Fruit fly (Drosophila melanogaster) whole organism, embryonic: ENCODE measurements around the gene Or67a.
A peak's percentile ranks its signal among the peaks of the same experiment; 100 is the strongest.

Experiments used
- Bdp1 ChIP-seq: fragments of 200-800 bp; sonication (Bioruptor generic); optimal IDR thresholded peaks from 3 replicates; lab custom pipeline; 2016; ENCODE audit warnings: missing biosample characterization, missing genetic modification characterization
- Blimp-1 ChIP-seq: fragments of 200-800 bp; sonication (Bioruptor generic); optimal IDR thresholded peaks from 3 replicates; lab custom pipeline; 2018; ENCODE audit warnings: missing biosample characterization, missing genetic modification characterization, mild to moderate bottlenecking, moderate library complexity, missing genetic modification reagents
- CG13287 ChIP-seq: fragments of 200-800 bp; sonication (Bioruptor generic); IDR thresholded peaks from 2 replicates; pipeline ENCODE4 v1.3.6; 2022; ENCODE audit warnings: missing biosample characterization, missing genetic modification characterization; ENCODE audit not compliant: partially characterized antibody
- CG14965 ChIP-seq: fragments of 200-800 bp; sonication (Bioruptor generic); optimal IDR thresholded peaks from 2 replicates; lab custom pipeline; 2016; ENCODE audit warnings: missing biosample characterization, missing genetic modification characterization, borderline replicate concordance
- CG1602 ChIP-seq: fragments of 200-800 bp; sonication (Bioruptor generic); optimal IDR thresholded peaks from 3 replicates; lab custom pipeline; 2016; ENCODE audit warnings: missing biosample characterization, missing genetic modification characterization
- CG17359 ChIP-seq: fragments of 200-800 bp; sonication (Bioruptor generic); optimal IDR thresholded peaks from 3 replicates; lab custom pipeline; 2018; ENCODE audit warnings: missing biosample characterization, mild to moderate bottlenecking, missing genetic modification characterization, moderate library complexity
- CG17385 ChIP-seq: fragments of 200-800 bp; sonication (Bioruptor generic); optimal IDR thresholded peaks from 3 replicates; lab custom pipeline; 2018; ENCODE audit warnings: missing biosample characterization, mild to moderate bottlenecking, missing genetic modification characterization
- CG1792 ChIP-seq: fragments of 200-800 bp; sonication (Bioruptor generic); optimal IDR thresholded peaks from 2 replicates; lab custom pipeline; 2016; ENCODE audit warnings: missing biosample characterization, missing genetic modification characterization
- CG2712 ChIP-seq: fragments of 200-800 bp; optimal IDR thresholded peaks from 3 replicates; lab custom pipeline; 2019; ENCODE audit warnings: missing biosample characterization, mild to moderate bottlenecking, missing genetic modification characterization, moderate library complexity
- CG2875 ChIP-seq: fragments of 200-800 bp; sonication (Bioruptor generic); optimal IDR thresholded peaks from 2 replicates; lab custom pipeline; 2017; ENCODE audit warnings: missing biosample characterization, mild to moderate bottlenecking, missing genetic modification characterization, missing genetic modification reagents
- CG32532 ChIP-seq: fragments of 200-800 bp; sonication (Bioruptor generic); IDR thresholded peaks from 2 replicates; pipeline ENCODE4 v1.3.6; 2022; ENCODE audit warnings: missing biosample characterization, missing genetic modification characterization
- CG32772 ChIP-seq: fragments of 200-800 bp; sonication (Bioruptor generic); IDR thresholded peaks from 2 replicates; pipeline ENCODE4 v1.3.6; 2022; ENCODE audit warnings: missing biosample characterization, missing genetic modification characterization
- CG3281 ChIP-seq: fragments of 200-800 bp; sonication (Bioruptor generic); optimal IDR thresholded peaks from 3 replicates; lab custom pipeline; 2017; ENCODE audit warnings: missing biosample characterization, mild to moderate bottlenecking, missing genetic modification characterization
- CG3407 ChIP-seq: fragments of 200-800 bp; sonication (Bioruptor generic); optimal IDR thresholded peaks from 2 replicates; lab custom pipeline; 2018; ENCODE audit warnings: missing biosample characterization, mild to moderate bottlenecking, missing genetic modification characterization
- CG34224 ChIP-seq: fragments of 200-800 bp; sonication (Bioruptor generic); IDR thresholded peaks from 3 replicates; pipeline ENCODE4 v1.3.6; 2022; ENCODE audit warnings: missing biosample characterization, missing genetic modification characterization; ENCODE audit not compliant: partially characterized antibody
- CG4424 ChIP-seq: fragments of 200-800 bp; sonication (Bioruptor generic); optimal IDR thresholded peaks from 3 replicates; lab custom pipeline; 2016; ENCODE audit warnings: missing biosample characterization, missing genetic modification characterization
- CG5245 ChIP-seq: fragments of 200-800 bp; sonication (Bioruptor generic); optimal IDR thresholded peaks from 3 replicates; lab custom pipeline; 2016; ENCODE audit warnings: missing biosample characterization, missing genetic modification characterization
- CG7928 ChIP-seq: fragments of 200-800 bp; sonication (Bioruptor generic); optimal IDR thresholded peaks from 2 replicates; lab custom pipeline; 2017; ENCODE audit warnings: missing biosample characterization, mild to moderate bottlenecking, missing genetic modification characterization
- CG8089 ChIP-seq: fragments of 200-800 bp; sonication (Bioruptor generic); optimal IDR thresholded peaks from 3 replicates; lab custom pipeline; 2016; ENCODE audit warnings: missing biosample characterization, missing genetic modification characterization
- CG9609 ChIP-seq: fragments of 200-800 bp; sonication (Bioruptor generic); optimal IDR thresholded peaks from 3 replicates; lab custom pipeline; 2016; ENCODE audit warnings: missing biosample characterization, missing genetic modification characterization
- CG9727 ChIP-seq: fragments of 200-800 bp; sonication (Bioruptor generic); optimal IDR thresholded peaks from 3 replicates; lab custom pipeline; 2017; ENCODE audit warnings: missing biosample characterization, mild to moderate bottlenecking, missing genetic modification characterization
- D19A ChIP-seq: fragments of 200-800 bp; optimal IDR thresholded peaks from 3 replicates; lab custom pipeline; 2019; ENCODE audit warnings: missing biosample characterization, mild to moderate bottlenecking, missing genetic modification characterization, moderate library complexity
- Dbx ChIP-seq: fragments of 200-800 bp; sonication (Bioruptor generic); IDR thresholded peaks from 3 replicates; pipeline ENCODE4 v1.3.6; 2022; ENCODE audit warnings: missing biosample characterization, missing genetic modification characterization
- Ets65A ChIP-seq: fragments of 200-800 bp; sonication (Bioruptor generic); peaks from one replicate; lab custom pipeline; 2016; ENCODE audit warnings: missing biosample characterization, missing genetic modification characterization
- Fer3 ChIP-seq: fragments of 200-800 bp; sonication (Bioruptor generic); optimal IDR thresholded peaks from 2 replicates; lab custom pipeline; 2018; ENCODE audit warnings: missing biosample characterization, mild to moderate bottlenecking, missing genetic modification characterization, moderate library complexity
- Gug ChIP-seq: fragments of 200-800 bp; sonication (Bioruptor generic); IDR thresholded peaks from 4 replicates; pipeline ENCODE4 v1.3.6; 2022; ENCODE audit warnings: missing biosample characterization, missing genetic modification characterization
- HLH3B ChIP-seq: fragments of 200-800 bp; sonication (Bioruptor generic); IDR thresholded peaks from 2 replicates; pipeline ENCODE4 v1.3.6; 2022; ENCODE audit warnings: missing biosample characterization, missing genetic modification characterization
- Hr51 ChIP-seq, 2 experiments: fragments of 200-800 bp; sonication (Bioruptor generic); optimal IDR thresholded peaks; 2 replicates in 1 of 2; 3 replicates in 1 of 2; lab custom pipeline; 2016 to 2018; ENCODE audit warnings: missing biosample characterization in 2 of 2, missing genetic modification characterization in 2 of 2, mild to moderate bottlenecking in 1 of 2, moderate library complexity in 1 of 2
- Jarid2 ChIP-seq: fragments of 200-800 bp; sonication (Bioruptor generic); optimal IDR thresholded peaks from 3 replicates; lab custom pipeline; 2017; ENCODE audit warnings: mild to moderate bottlenecking, missing biosample characterization, missing genetic modification reagents, missing genetic modification characterization
- NC2α ChIP-seq: fragments of 200-800 bp; sonication (Bioruptor generic); optimal IDR thresholded peaks from 2 replicates; lab custom pipeline; 2016; ENCODE audit warnings: missing biosample characterization, missing genetic modification characterization
- NK7.1 ChIP-seq: fragments of 200-800 bp; sonication (Bioruptor generic); optimal IDR thresholded peaks from 3 replicates; lab custom pipeline; 2016; ENCODE audit warnings: missing biosample characterization, missing genetic modification characterization
- Sin3A ChIP-seq: fragments of >200 bp; optimal IDR thresholded peaks from 2 replicates; lab custom pipeline; 2018
- abd-A ChIP-seq: fragments of 200-800 bp; sonication (Bioruptor generic); optimal IDR thresholded peaks from 3 replicates; lab custom pipeline; 2019; ENCODE audit warnings: missing biosample characterization, mild to moderate bottlenecking, missing genetic modification characterization, moderate library complexity
- aop ChIP-seq: fragments of 200-800 bp; sonication (Bioruptor generic); IDR thresholded peaks from 2 replicates; pipeline ENCODE4 v1.3.6; 2022; ENCODE audit warnings: missing biosample characterization, missing genetic modification characterization
- ase ChIP-seq: fragments of 200-800 bp; sonication (Bioruptor generic); IDR thresholded peaks from 3 replicates; pipeline ENCODE4 v1.3.6; 2022; ENCODE audit warnings: missing biosample characterization, missing genetic modification characterization
- ash1 ChIP-seq: fragments of 200-800 bp; sonication (Bioruptor generic); optimal IDR thresholded peaks from 2 replicates; lab custom pipeline; 2018; ENCODE audit warnings: missing biosample characterization, mild to moderate bottlenecking, missing genetic modification characterization
- bsh ChIP-seq, 2 experiments: fragments of 200-800 bp; sonication (Bioruptor generic); optimal IDR thresholded peaks; 2 replicates each; lab custom pipeline; 2017 to 2018; ENCODE audit warnings: mild to moderate bottlenecking in 2 of 2, missing biosample characterization in 2 of 2, missing genetic modification characterization in 2 of 2, moderate library complexity in 1 of 2
- exex ChIP-seq: fragments of 200-800 bp; sonication (Bioruptor generic); optimal IDR thresholded peaks from 4 replicates; lab custom pipeline; 2018; ENCODE audit warnings: missing biosample characterization, mild to moderate bottlenecking, missing genetic modification characterization, moderate library complexity
- hth ChIP-seq: fragments of >200 bp; optimal IDR thresholded peaks from 2 replicates; lab custom pipeline; 2017; ENCODE audit warnings: inconsistent platforms
- lab ChIP-seq: fragments of 200-800 bp; sonication (Bioruptor generic); optimal IDR thresholded peaks from 3 replicates; lab custom pipeline; 2017; ENCODE audit warnings: missing biosample characterization, missing genetic modification characterization, mild to moderate bottlenecking, moderate library complexity, missing genetic modification reagents
- peb ChIP-seq: fragments of 200-800 bp; sonication (Bioruptor generic); IDR thresholded peaks from 2 replicates; pipeline ENCODE4 v1.3.6; 2022; ENCODE audit warnings: missing biosample characterization, missing genetic modification characterization
- pnt ChIP-seq: fragments of 200-800 bp; sonication (Bioruptor generic); optimal IDR thresholded peaks from 3 replicates; lab custom pipeline; 2016; ENCODE audit warnings: missing biosample characterization, missing genetic modification characterization
- psq ChIP-seq: fragments of 200-800 bp; sonication (Bioruptor generic); optimal IDR thresholded peaks from 2 replicates; lab custom pipeline; 2017; ENCODE audit warnings: missing biosample characterization, missing genetic modification characterization
- sc ChIP-seq, 3 experiments: fragments of >200 bp in 2 of 3; fragments of 200-800 bp in 1 of 3; sonication (Bioruptor generic) in 1 of 3; optimal IDR thresholded peaks; 2 replicates in 2 of 3; 3 replicates in 1 of 3; lab custom pipeline; 2017; ENCODE audit warnings: mild to moderate bottlenecking in 1 of 3, missing biosample characterization in 1 of 3, missing genetic modification characterization in 1 of 3, missing genetic modification reagents in 1 of 3
- sqz ChIP-seq: fragments of 200-800 bp; sonication (Bioruptor generic); optimal IDR thresholded peaks from 3 replicates; lab custom pipeline; 2018; ENCODE audit warnings: missing biosample characterization, mild to moderate bottlenecking, missing genetic modification characterization
- twi ChIP-seq: fragments of 200-800 bp; optimal IDR thresholded peaks from 2 replicates; lab custom pipeline; 2019; ENCODE audit warnings: missing biosample characterization, mild to moderate bottlenecking, missing genetic modification characterization, moderate library complexity
- usp ChIP-seq: fragments of >200 bp; optimal IDR thresholded peaks from 2 replicates; lab custom pipeline; 2017; ENCODE audit warnings: missing biosample characterization, missing genetic modification characterization
- vvl ChIP-seq: fragments of 200-800 bp; sonication (Bioruptor generic); IDR thresholded peaks from 2 replicates; pipeline ENCODE4 v1.3.6; 2022; ENCODE audit warnings: missing biosample characterization, missing genetic modification characterization
- zen2 ChIP-seq: fragments of 200-800 bp; sonication (Bioruptor generic); IDR thresholded peaks from 3 replicates; pipeline ENCODE4 v1.3.6; 2022; ENCODE audit warnings: missing biosample characterization, missing genetic modification characterization; ENCODE audit not compliant: partially characterized antibody

Or67a gene

dm6 chr3L:9543899-9544298, 15.0 kb downstream of the Or67a start, which contains the start of gene Ir67a:
Gene Ir67a (minus strand): TSS chr3L:9543999.
- TF ChIP-seq sqz (GFP tag; lab: Kevin White, UChicago), result no peak
- TF ChIP-seq twi (tag; lab: Kevin White, UChicago), result no peak
- no peak for TF ChIP-seq usp (GFP tag; lab: Kevin White, UChicago)
- TF ChIP-seq Bdp1 (GFP tag; lab: Kevin White, UChicago), result no peak
- no peak for TF ChIP-seq Gug
- no peak for TF ChIP-seq bsh (GFP tag; optimal IDR thresholded peaks at IDR 0.05; lab: Kevin White, UChicago)
- no peak for TF ChIP-seq CG5245
- TF ChIP-seq Hr51 (GFP tag; optimal IDR thresholded peaks at IDR 0.05; lab: Kevin White, UChicago), result no peak
- no peak for TF ChIP-seq CG14965 (GFP tag; lab: Kevin White, UChicago)
- TF ChIP-seq, all 482 proteins: peak for 0

dm6 chr3L:9546875-9547324, 18.0 kb downstream of the Or67a start, which contains the start of gene CG42673:
Gene CG42673 (plus strand): TSS chr3L:9547220.
- peak; percentile 69 for TF ChIP-seq zen2 (GFP tag; lab: Robert Waterston, UW)
- TF ChIP-seq CG3281 (GFP tag; lab: Kevin White, UChicago), result peak; percentile 46
- TF ChIP-seq HLH3B (GFP tag; lab: Robert Waterston, UW), result no peak
- no peak for TF ChIP-seq pnt (GFP tag; lab: Kevin White, UChicago)
- no peak for TF ChIP-seq usp (GFP tag; lab: Kevin White, UChicago)
- no peak for TF ChIP-seq CG17359
- TF ChIP-seq CG9609 (GFP tag; lab: Kevin White, UChicago), result no peak
- TF ChIP-seq CG1792, result no peak
- no peak for TF ChIP-seq CG2712 (tag; lab: Kevin White, UChicago)
- no peak for TF ChIP-seq Ets65A
- no peak for TF ChIP-seq NK7.1 (GFP tag; lab: Kevin White, UChicago)
- no peak for TF ChIP-seq CG8089 (GFP tag; lab: Kevin White, UChicago)
- TF ChIP-seq CG13287, result peak; percentile 62
- TF ChIP-seq lab (GFP tag; lab: Kevin White, UChicago), result peak; percentile 17
- TF ChIP-seq CG17385, result peak; percentile 24
- 0 out of 2 replicates have a peak, but pooled peaks have one; percentile 34 for TF ChIP-seq vvl (GFP tag; lab: Robert Waterston, UW)
- no peak for TF ChIP-seq Fer3 (tag; lab: Kevin White, UChicago)
- TF ChIP-seq CG7928 (GFP tag; lab: Kevin White, UChicago), result no peak
- TF ChIP-seq CG32772, result no peak
- 0 out of 3 replicates have a peak, but pooled peaks have one; percentile 39 for TF ChIP-seq CG34224 (GFP tag; lab: Robert Waterston, UW)
- TF ChIP-seq CG9727 (GFP tag; lab: Kevin White, UChicago), result no peak
- peak; percentile 8 for TF ChIP-seq ash1
- no peak for TF ChIP-seq psq (GFP tag; lab: Kevin White, UChicago)
- TF ChIP-seq exex, result no peak
- peak; percentile 1 for TF ChIP-seq CG4424 (GFP tag; lab: Kevin White, UChicago)
- TF ChIP-seq sc (optimal IDR thresholded peaks at IDR 0.05; lab: Kevin White, UChicago), result no peak
- no peak for TF ChIP-seq sc (GFP tag; optimal IDR thresholded peaks at IDR 0.05; lab: Kevin White, UChicago)
- no peak for TF ChIP-seq CG1602 (GFP tag; lab: Kevin White, UChicago)
- no peak for TF ChIP-seq Sin3A (lab: Kevin White, UChicago)
- no peak for TF ChIP-seq NC2α
- peak; percentile 49; the same call in 1 of the 3 replicates for TF ChIP-seq Dbx (GFP tag; lab: Robert Waterston, UW)
- TF ChIP-seq hth (lab: Kevin White, UChicago), result no peak
- no peak for TF ChIP-seq aop
- no peak for TF ChIP-seq peb
- TF ChIP-seq CG2875, result no peak
- TF ChIP-seq abd-A (tag; lab: Kevin White, UChicago), result peak; percentile 83
- peak; percentile 95 for TF ChIP-seq Jarid2 (GFP tag; lab: Kevin White, UChicago)
- TF ChIP-seq CG32532 (GFP tag; lab: Robert Waterston, UW), result no peak
- TF ChIP-seq D19A, result no peak
- peak; percentile 99 for TF ChIP-seq Blimp-1 (GFP tag; lab: Kevin White, UChicago)
- TF ChIP-seq CG3407 (GFP tag; lab: Kevin White, UChicago), result no peak
- TF ChIP-seq ase, result no peak
